Worm (Caenorhabditis elegans) whole organism, L3 larva: ENCODE results near the gene F42F12.14.
A peak's percentile ranks its signal among the peaks of the same experiment; 100 is the strongest.

Source experiments
- ama-1 ChIP-seq: fragments of 150-350 bp; optimal IDR thresholded peaks from 2 replicates; lab custom pipeline; 2018
- ceh-16 ChIP-seq: sonication (generic microtip); optimal IDR thresholded peaks from 2 replicates; lab custom pipeline; 2017; ENCODE audit warnings: missing biosample characterization, missing genetic modification characterization
- ceh-28 ChIP-seq: fragments of 150-350 bp; optimal IDR thresholded peaks from 2 replicates; lab custom pipeline; 2014; ENCODE audit warnings: missing biosample characterization, missing genetic modification reagents, missing genetic modification characterization
- ceh-82 ChIP-seq: fragments of 150-350 bp; optimal IDR thresholded peaks from 2 replicates; lab custom pipeline; 2014; ENCODE audit warnings: missing biosample characterization, missing genetic modification characterization
- egl-5 ChIP-seq: fragments of 150-350 bp; optimal IDR thresholded peaks from 2 replicates; lab custom pipeline; 2017; ENCODE audit warnings: missing biosample characterization, missing genetic modification reagents, missing genetic modification characterization, inconsistent platforms
- elt-1 ChIP-seq: fragments of 150-350 bp; optimal IDR thresholded peaks from 2 replicates; lab custom pipeline; 2014; ENCODE audit warnings: missing biosample characterization, missing genetic modification characterization
- elt-2 ChIP-seq: sonication (generic microtip); optimal IDR thresholded peaks from 2 replicates; lab custom pipeline; 2016; ENCODE audit warnings: missing genetic modification reagents, mild to moderate bottlenecking, missing genetic modification characterization, missing compliant biosample characterization
- fkh-10 ChIP-seq: sonication (generic microtip); optimal IDR thresholded peaks from 2 replicates; lab custom pipeline; 2017; ENCODE audit warnings: missing biosample characterization, missing genetic modification reagents, missing genetic modification characterization
- nhr-11 ChIP-seq: fragments of 150-350 bp; optimal IDR thresholded peaks from 2 replicates; lab custom pipeline; 2014; ENCODE audit warnings: missing biosample characterization, missing genetic modification characterization
- nhr-12 ChIP-seq: fragments of 150-350 bp; optimal IDR thresholded peaks from 2 replicates; lab custom pipeline; 2014; ENCODE audit warnings: missing biosample characterization, missing genetic modification characterization
- nhr-76 ChIP-seq: fragments of 150-350 bp; sonication (generic microtip); optimal IDR thresholded peaks from 5 replicates; lab custom pipeline; 2014; ENCODE audit warnings: missing biosample characterization, missing genetic modification characterization
- nhr-77 ChIP-seq: fragments of 150-350 bp; optimal IDR thresholded peaks from 2 replicates; lab custom pipeline; 2014; ENCODE audit warnings: missing biosample characterization, missing genetic modification characterization
- tbx-2 ChIP-seq: sonication (generic microtip); optimal IDR thresholded peaks from 2 replicates; lab custom pipeline; 2016; ENCODE audit warnings: mild to moderate bottlenecking, missing genetic modification characterization, missing compliant biosample characterization
- ztf-4 ChIP-seq: fragments of 150-350 bp; optimal IDR thresholded peaks from 2 replicates; lab custom pipeline; 2014; ENCODE audit warnings: missing biosample characterization, missing genetic modification characterization

The F42F12.14 gene

DNA sequence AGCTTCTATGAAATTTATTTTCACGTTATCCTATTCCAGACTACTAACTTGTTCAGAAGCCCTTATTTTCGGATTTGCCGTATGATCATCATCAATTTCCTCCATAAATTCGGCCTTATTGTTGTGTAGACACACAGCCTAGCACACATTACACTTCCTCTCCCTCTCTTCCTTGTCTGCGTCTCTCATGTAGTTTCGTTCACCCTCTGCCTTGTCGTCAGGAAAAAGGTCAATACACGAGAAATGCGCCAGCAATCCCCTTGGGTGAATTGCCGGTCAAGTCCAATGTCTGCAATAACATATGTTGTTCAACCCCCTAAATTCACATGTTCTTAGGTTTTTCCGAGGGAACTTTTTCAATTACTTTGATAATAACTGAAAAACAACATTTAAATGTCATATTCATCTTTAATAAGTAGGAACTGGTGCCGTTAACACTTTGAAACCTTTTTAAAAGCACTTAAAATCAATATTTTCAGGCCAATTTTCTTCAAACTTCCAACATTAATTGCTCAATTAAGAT, 45.4 kb downstream of the F42F12.14 start, which contains the start of gene F17E5.2 (continued):
- peak; percentile 77 for TF ChIP-seq elt-2
- TF ChIP-seq elt-1 (tag; lab: Kevin White, UChicago), result peak; percentile 75
- TF ChIP-seq ceh-82 (tag; lab: Kevin White, UChicago), result peak; percentile 75
- TF ChIP-seq nhr-76 (tag; lab: Kevin White, UChicago), result peak; percentile 14
- TF ChIP-seq fkh-10 (GFP tag; lab: Kevin White, UChicago), result peak; percentile 82
- peak; percentile 77 for TF ChIP-seq nhr-11 (tag; lab: Kevin White, UChicago)
- TF ChIP-seq ceh-16 (tag; lab: Kevin White, UChicago), result no peak
- peak; percentile 95 for TF ChIP-seq egl-5
- TF ChIP-seq ceh-28 (tag; lab: Kevin White, UChicago), result peak; percentile 86
- TF ChIP-seq ztf-4 (tag; lab: Kevin White, UChicago), result peak; percentile 30
- TF ChIP-seq nhr-77 (tag; lab: Kevin White, UChicago), result peak; percentile 85
- TF ChIP-seq tbx-2 (tag; lab: Kevin White, UChicago), result peak; percentile 91
- TF ChIP-seq ama-1 (lab: Kevin White, UChicago), result peak; percentile 46
- TF ChIP-seq nhr-12, result no peak
